Worm (Caenorhabditis elegans): Measurements from ENCODE around the gene C39B5.14.
A peak's percentile ranks its signal among the peaks of the same experiment; 100 is the strongest.

ce11 chrIII:2234192-2234934 lies 23.1 kb downstream of the C39B5.14 start, which contains the start of gene C39B5.2:
- TF ChIP-seq drap-1 (GFP tag; optimal IDR thresholded peaks at IDR 0.05) (no peak), lin-13 (tag; optimal IDR thresholded peaks at IDR 0.05) (peak; percentile 28), pha-4 (tag; optimal IDR thresholded peaks at IDR 0.05) (no peak), unc-39 (tag; optimal IDR thresholded peaks at IDR 0.05) (no peak), unc-62 (GFP tag; optimal IDR thresholded peaks at IDR 0.05) (no peak), hlh-1 (tag; optimal IDR thresholded peaks at IDR 0.05) (no peak), nhr-28 (tag; optimal IDR thresholded peaks at IDR 0.05) (no peak), nhr-237 (tag; optimal IDR thresholded peaks at IDR 0.05) (no peak), elt-1 (tag; optimal IDR thresholded peaks at IDR 0.05; ENCODE audit: borderline replicate concordance, insufficient read depth) (no peak), elt-3 (tag; optimal IDR thresholded peaks at IDR 0.05) (no peak), mab-5 (tag; optimal IDR thresholded peaks at IDR 0.05) (no peak), blmp-1 (tag; optimal IDR thresholded peaks at IDR 0.05) (no peak)
